Fruit fly (Drosophila melanogaster): ENCODE results near the gene Caf1-55.
A peak's percentile ranks its signal among the peaks of the same experiment; 100 is the strongest.

The Caf1-55 gene

DNA sequence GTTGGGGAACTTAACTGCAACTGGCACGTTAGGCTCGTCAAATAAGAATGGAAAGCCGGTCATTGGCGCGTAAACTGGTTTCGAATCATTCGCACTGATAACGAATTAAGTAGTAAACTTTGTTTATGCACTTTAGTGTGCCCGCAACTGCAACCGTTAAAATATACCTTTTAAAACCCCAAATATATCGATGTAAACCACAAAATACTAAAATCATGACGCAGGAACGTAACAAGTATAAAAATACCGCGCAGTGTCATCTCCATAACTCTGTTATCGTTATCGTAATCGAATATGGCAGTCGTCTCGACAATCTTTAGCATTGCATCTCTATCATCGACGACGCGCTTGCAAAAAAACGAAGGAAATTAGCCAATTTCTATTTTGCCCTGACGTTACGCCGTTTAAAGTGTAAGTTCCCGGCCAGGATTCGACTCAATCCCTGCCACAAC, at the start of gene Caf1-55, which contains the start of gene CG31344:
TSS of gene Caf1-55 (plus strand) at position 298 of the 452 bp plus-strand sequence.
TSS of gene CG31344 (minus strand) at position 51 of the 452 bp plus-strand sequence.
- peak; percentile 40 for TF ChIP-seq CG17801 (GFP tag; optimal IDR thresholded peaks at IDR 0.05; ENCODE audit: partially characterized antibody)

DNA sequence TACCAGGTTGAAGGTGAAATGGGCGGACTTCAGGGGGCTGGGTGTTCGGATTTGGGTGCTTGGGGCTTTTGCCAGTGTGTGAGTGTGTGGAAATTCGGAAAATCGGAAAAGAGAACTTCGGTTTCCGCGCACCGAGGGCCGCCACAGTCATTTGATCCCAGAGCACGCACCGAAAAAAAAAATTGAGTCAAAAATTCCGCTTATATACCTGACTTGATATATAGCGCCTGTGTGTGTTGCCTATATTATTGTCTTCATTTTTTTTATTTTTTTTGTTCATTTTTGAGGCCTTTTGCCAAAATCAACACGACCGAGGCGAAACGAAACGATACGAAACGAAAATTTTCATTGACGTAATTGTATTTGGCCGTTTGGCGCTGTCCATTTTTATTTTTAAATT, 48.1 kb upstream of the Caf1-55 start:
- no peak for TF ChIP-seq CG17801 (GFP tag; optimal IDR thresholded peaks at IDR 0.05; ENCODE audit: partially characterized antibody)

DNA sequence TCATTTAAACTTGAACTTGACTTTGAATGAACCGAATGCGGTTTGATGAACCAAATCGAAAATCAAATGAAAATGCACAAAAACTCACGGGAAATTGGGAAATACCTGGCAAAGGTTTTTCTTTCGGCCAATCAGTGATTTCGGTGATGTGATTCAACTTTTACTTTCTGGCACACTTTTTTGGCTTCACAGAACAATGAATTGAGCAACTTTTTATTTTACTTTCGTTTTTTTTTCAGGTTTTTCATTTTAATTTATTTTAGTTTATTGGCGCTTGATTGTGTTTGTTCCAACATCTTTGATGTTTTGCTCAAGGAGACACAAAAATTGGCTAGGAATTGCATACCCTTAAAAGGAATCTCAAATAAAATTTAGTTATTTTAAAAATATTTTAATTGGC, 43.9 kb upstream of the Caf1-55 start, which contains the start of gene Mf:
TSS of gene Mf (minus strand) at position 44 of the 400 bp plus-strand sequence.
- TF ChIP-seq CG17801 (GFP tag; optimal IDR thresholded peaks at IDR 0.05; ENCODE audit: partially characterized antibody) = no peak

DNA sequence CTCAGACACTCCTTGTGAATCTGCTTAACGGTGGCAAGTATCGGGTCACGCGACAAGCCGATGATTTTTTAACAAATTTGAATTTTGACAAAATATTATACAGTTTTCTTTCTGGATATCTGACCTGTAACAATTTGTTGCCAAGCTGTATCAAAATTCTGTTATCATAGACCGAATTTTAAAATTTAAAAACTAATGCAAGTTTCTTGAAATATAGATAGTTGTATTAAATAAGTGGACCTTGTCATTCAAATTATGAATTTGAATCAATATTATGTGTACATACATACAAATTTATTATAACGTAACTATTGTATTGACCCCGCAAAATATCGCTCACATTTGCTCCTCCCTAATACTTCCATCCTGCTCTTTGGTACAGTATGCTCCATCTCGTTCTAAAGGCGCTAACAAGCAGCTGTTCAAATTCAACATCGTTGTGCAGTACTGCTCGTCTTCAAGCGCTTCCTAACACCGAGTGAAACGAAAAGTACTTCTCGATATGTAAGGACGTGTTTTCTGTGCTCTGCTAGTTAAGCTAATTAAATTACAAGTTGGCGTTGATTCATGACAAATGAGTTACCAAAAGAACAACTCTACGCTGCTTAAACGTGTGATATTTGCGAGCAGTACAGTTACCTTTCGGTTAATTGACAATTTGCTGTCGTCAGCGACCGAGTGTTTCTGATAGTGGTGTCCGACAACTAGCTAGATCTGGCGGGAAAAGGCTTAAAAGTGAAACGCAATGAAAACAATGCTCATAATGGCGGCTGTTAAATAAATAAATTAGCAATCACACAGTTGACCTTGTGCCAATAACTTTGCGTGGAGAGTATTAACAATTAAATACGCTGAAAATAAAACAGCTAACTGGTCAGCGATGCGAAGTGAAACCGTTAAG, 29.0 kb upstream of the Caf1-55 start, which contains the start of the genes Kpc1 and CG42542:
TSS of gene Kpc1 (minus strand) at position 77 of the 901 bp plus-strand sequence.
TSS of gene CG42542 (plus strand) at position 465 of the 901 bp plus-strand sequence.
- TF ChIP-seq CG17801 (GFP tag; optimal IDR thresholded peaks at IDR 0.05; ENCODE audit: partially characterized antibody) = peak; percentile 44

DNA sequence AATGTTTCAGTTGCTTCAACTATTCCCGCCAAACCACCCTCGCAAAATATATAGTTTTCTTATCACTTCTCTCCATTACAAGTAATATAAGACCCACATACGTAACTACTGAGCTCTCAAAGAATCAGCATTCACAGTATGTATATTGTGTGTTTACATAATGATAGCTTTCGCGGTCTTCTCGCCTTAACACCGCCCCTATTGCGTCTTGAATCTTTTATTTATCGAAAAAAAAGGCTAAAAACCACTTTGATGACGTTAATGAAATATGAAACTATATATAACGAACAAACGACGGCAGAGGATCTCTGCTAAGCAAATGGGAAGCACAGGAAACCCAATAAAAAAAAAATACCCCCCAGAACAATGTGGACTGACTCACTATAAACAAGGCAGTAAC, 28.0 kb upstream of the Caf1-55 start:
- TF ChIP-seq CG17801 (GFP tag; optimal IDR thresholded peaks at IDR 0.05; ENCODE audit: partially characterized antibody) = no peak

DNA sequence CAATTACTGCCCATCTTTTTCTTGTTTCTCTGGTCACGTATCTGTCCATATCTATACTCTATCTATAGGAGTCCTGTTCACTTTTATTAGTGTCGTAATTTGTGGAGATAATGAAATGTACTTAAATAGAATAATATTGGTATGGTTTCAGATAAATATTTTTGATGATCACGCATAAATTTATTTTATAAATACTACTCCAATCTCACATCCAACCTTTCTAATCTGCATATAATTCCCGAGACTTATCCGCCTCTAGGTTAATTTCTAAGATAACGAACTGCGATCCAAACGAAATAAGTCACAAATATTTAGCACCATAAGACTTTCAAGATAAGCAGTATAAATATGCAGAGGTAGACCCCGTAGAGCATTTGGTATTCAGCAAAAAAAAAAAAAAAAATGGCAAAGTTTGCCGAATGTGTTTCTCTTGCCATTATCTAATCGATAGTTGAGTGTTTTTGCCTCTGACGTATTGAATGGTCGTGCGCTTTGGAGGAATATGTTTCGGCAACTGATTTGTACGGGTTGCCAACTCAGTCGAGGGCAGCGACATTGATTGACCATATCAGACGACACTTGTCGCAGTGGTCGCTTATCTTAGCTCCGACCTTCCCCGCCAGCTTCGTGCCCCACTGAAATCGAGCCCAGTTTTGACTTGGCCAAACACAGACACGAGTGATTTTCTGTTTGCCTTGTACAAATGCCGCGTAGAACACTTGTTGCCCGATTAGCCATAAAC, 27.2 kb upstream of the Caf1-55 start:
- peak; percentile 13 for TF ChIP-seq CG17801 (GFP tag; optimal IDR thresholded peaks at IDR 0.05; ENCODE audit: partially characterized antibody)

DNA sequence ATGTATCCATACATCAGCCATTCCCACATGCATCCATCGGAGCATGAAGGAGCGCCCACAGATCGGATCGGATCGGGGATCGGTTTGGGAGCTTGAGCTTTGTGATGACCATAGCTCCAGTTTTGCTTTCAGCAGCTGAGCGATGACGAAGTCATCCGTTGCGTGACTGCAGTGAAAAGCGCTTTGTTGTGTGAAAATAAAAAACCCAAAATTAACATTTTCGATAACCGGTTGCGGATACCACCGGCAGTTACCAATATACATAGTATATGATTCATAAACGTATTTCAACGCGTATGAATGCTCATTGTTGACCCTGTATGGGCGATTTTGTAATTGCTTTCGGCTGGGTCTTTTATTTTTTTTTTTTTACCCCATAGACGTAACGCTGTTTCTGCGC, 20.2 kb upstream of the Caf1-55 start:
- TF ChIP-seq CG17801 (GFP tag; optimal IDR thresholded peaks at IDR 0.05; ENCODE audit: partially characterized antibody) = no peak

DNA sequence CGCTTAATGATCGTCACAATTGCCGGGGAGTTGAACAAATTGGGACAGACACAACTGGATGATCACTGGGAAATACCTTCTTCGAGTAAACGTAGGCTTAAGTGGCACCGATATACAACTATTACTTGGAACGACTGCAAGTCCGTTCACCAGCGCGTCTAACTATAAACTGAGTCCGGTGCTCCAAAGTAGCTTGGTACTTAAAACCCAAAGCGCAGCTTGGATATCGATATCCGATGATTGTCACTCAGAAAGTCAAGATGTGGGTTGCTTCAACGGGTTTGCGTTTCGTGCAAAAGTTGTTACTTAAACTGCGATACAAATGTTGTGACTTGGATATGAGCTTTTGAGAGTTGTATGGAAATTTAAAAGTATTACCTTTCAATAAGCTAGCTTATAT, 19.1 kb upstream of the Caf1-55 start, which contains the start of gene Spn88Ea:
TSS of gene Spn88Ea (minus strand) at position 175 of the 400 bp plus-strand sequence.
- TF ChIP-seq CG17801 (GFP tag; optimal IDR thresholded peaks at IDR 0.05; ENCODE audit: partially characterized antibody) = peak; percentile 1

DNA sequence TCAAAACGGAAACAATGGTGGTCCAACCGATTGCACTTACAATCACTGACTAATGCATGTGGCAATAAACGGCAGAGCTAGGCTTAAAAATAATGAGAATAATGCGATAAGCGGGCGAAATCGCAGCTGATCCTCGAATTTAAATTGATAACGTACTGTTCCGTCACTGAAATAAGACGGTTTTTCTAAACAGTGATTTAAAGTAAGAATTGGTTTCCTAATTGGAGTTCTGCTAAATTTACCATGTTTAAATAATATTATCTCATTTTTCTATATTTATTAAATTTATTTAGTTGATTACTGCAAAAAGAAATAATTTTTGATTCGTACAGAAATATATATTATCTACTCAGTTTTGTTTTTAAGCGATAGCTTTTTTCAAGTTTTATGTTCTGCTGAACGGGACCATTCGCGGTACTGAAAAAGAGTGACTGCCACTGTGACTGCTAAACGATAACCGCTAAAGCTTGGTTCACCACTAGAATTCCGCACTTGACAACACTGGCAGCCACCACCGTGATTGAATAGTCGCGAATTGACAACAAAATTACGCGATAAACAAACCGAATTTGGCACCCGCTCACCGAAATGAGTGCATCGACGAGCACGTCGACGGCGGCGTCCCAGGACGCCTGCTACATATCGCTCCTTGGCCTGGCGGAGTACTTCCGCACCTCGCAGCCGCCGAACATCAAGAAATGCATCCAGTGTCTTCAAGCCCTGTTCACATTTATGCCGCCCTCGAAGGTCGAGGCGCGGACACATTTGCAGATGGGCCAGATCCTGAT, 16.5 kb upstream of the Caf1-55 start, which contains the start of the genes Spn88Eb and Mau2:
TSS of gene Spn88Eb (minus strand) at position 51 of the 788 bp plus-strand sequence.
TSS of gene Mau2 (plus strand) at position 493 of the 788 bp plus-strand sequence.
- peak; percentile 12 for TF ChIP-seq CG17801 (GFP tag; optimal IDR thresholded peaks at IDR 0.05; ENCODE audit: partially characterized antibody)

DNA sequence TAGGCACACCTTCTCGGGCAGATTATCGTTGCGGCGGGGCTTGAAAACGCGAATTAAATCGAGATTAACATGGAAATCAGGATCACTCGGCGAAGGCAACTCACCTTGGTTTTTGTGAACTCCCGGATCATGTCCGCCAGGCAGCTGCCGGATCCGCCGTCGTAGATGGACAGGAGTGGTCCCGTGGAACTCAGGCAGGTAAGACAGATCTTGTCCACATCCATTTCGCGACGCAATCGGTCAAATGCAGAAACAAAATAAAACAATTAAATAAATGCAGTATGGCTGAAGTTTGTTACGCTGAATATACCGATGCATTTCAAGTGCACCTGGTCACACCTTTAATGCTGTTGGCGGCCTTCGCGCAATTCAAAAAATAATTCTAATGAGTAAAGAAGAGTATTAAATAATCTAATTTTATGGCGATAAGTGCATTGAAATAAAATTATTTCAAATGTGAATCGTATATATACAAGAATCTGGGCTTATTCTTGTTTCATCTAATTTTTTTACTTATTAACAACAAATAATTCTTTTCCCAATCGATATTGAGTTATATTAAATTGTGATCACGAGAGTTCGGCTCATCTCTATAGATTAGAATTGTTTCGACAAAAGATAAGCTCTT, 11.9 kb upstream of the Caf1-55 start, which contains the start of the genes CG6654 and CG4210:
TSS of gene CG6654 (minus strand) at position 297 of the 628 bp plus-strand sequence.
TSS of gene CG4210 (plus strand) at position 613 of the 628 bp plus-strand sequence.
- peak; percentile 70 for TF ChIP-seq CG17801 (GFP tag; optimal IDR thresholded peaks at IDR 0.05; ENCODE audit: partially characterized antibody)

DNA sequence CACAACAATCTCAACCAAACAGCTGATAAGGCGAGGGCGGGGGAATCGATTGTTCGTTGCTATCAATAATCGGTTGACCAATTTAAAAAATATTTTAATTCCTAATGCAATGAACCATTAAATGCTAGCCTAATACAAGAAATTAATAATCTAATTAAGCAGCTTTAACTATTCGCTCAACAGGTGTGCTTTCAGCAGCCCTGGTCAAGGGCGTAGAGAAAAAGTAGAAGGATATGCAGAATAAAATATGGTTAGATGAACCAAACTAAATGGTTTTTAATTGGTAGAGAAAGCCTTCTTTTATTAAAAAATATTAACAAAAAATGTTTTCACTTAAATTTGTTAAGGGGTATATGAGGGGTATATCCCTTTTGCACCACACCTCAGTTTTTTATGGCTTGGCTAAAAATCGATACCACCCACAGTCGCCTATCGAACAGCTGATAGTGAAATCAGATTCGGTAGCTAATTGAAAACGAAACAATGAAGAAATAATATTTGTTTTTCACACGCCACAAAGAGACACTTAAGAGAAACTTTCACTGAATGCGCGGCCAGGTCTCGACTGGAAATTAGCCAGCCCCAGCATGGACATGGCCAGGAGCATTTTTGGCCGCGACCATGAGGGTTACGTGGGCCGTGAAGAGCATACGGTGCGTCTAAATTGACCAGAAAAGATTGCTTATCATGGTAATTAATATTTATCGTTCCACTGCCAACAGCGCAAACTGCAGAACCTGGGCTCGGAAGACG, 6.4 kb upstream of the Caf1-55 start, which contains the start of the genes SIDL and CG12241:
TSS of gene SIDL (minus strand) at position 51 of the 753 bp plus-strand sequence.
TSS of gene CG12241 (plus strand) at position 433 of the 753 bp plus-strand sequence.
- peak; percentile 76 for TF ChIP-seq CG17801 (GFP tag; optimal IDR thresholded peaks at IDR 0.05; ENCODE audit: partially characterized antibody)

DNA sequence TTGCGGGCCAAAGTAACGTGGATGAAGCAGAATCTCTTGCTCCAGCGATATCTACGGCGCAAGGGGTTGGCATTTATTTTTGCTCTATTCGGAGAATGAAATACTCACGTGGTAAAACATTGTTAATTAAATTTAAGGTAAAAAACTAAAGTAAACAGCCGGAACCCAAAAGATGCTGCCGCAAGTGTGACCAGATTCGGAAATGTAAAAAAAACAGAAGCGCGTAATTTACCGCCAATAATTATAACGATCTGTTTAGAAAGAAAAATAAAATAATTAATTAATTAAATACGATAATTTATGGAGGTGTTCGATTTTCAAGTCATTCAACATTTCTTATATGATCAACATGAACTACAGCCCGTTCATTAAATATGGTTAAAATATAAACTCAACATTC, 2.4 kb upstream of the Caf1-55 start, which contains the start of gene Polr2G:
TSS of gene Polr2G (minus strand) at position 208 of the 400 bp plus-strand sequence.
- no peak for TF ChIP-seq CG17801 (GFP tag; optimal IDR thresholded peaks at IDR 0.05; ENCODE audit: partially characterized antibody)
